Worm (Caenorhabditis elegans) whole organism, mixed stage, embryonic: ENCODE measurements around the gene csn-4.

ENCODE experiments used
- M03D4.4 ChIP-seq: sonication (generic microtip); optimal IDR thresholded peaks from 2 replicates; lab custom pipeline; 2017; ENCODE audit warnings: mild to moderate bottlenecking, missing genetic modification characterization, missing compliant biosample characterization
- bed-3 ChIP-seq: fragments of 200-800 bp; sonication (Bioruptor generic); optimal IDR thresholded peaks from 3 replicates; lab custom pipeline; 2018; ENCODE audit warnings: mild to moderate bottlenecking, missing genetic modification characterization, moderate library complexity, missing compliant biosample characterization
- blmp-1 ChIP-seq: fragments of 150-350 bp; optimal IDR thresholded peaks from 2 replicates; lab custom pipeline; 2014; ENCODE audit warnings: missing biosample characterization, missing genetic modification characterization
- ceh-39 ChIP-seq: fragments of 150-350 bp; optimal IDR thresholded peaks from 2 replicates; lab custom pipeline; 2014; ENCODE audit warnings: missing biosample characterization, missing genetic modification characterization
- ceh-43 ChIP-seq: fragments of 200-800 bp; sonication (Bioruptor generic); optimal IDR thresholded peaks from 2 replicates; lab custom pipeline; 2018; ENCODE audit warnings: mild to moderate bottlenecking, missing genetic modification characterization, moderate library complexity, missing compliant biosample characterization
- ceh-83 ChIP-seq: fragments of 200-800 bp; sonication (Bioruptor generic); optimal IDR thresholded peaks from 2 replicates; lab custom pipeline; 2018; ENCODE audit warnings: mild to moderate bottlenecking, missing genetic modification characterization, missing compliant biosample characterization
- ces-1 ChIP-seq: fragments of 150-350 bp; optimal IDR thresholded peaks from 2 replicates; lab custom pipeline; 2014; ENCODE audit warnings: missing biosample characterization, missing genetic modification reagents, missing genetic modification characterization
- cnd-1 ChIP-seq: fragments of 200-800 bp; sonication (Bioruptor generic); optimal IDR thresholded peaks from 2 replicates; lab custom pipeline; 2018; ENCODE audit warnings: mild to moderate bottlenecking, missing genetic modification characterization, missing compliant biosample characterization
- drap-1 ChIP-seq: fragments of 200-800 bp; sonication (Bioruptor generic); optimal IDR thresholded peaks from 3 replicates; lab custom pipeline; 2018; ENCODE audit warnings: mild to moderate bottlenecking, missing genetic modification characterization, missing compliant biosample characterization
- elt-1 ChIP-seq: sonication (generic microtip); optimal IDR thresholded peaks from 2 replicates; lab custom pipeline; 2017; ENCODE audit warnings: missing genetic modification characterization, mild to moderate bottlenecking, missing compliant biosample characterization, antibody characterized with exemption, moderate library complexity, borderline replicate concordance; ENCODE audit not compliant: insufficient read depth
- elt-3 ChIP-seq: fragments of 150-350 bp; optimal IDR thresholded peaks from 2 replicates; lab custom pipeline; 2014; ENCODE audit warnings: missing biosample characterization, missing genetic modification characterization
- flh-1 ChIP-seq: fragments of 200-800 bp; sonication (Bioruptor generic); optimal IDR thresholded peaks from 2 replicates; lab custom pipeline; 2018; ENCODE audit warnings: mild to moderate bottlenecking, missing genetic modification characterization, moderate library complexity, missing compliant biosample characterization
- ham-2 ChIP-seq: fragments of 200-800 bp; sonication (Bioruptor generic); optimal IDR thresholded peaks from 2 replicates; lab custom pipeline; 2018; ENCODE audit warnings: mild to moderate bottlenecking, missing genetic modification characterization, missing compliant biosample characterization
- hlh-1 ChIP-seq: fragments of 150-350 bp; optimal IDR thresholded peaks from 2 replicates; lab custom pipeline; 2014; ENCODE audit warnings: missing biosample characterization, missing genetic modification reagents, missing genetic modification characterization
- lin-13 ChIP-seq: fragments of 150-350 bp; optimal IDR thresholded peaks from 2 replicates; lab custom pipeline; 2014; ENCODE audit warnings: missing biosample characterization, missing genetic modification characterization
- lin-32 ChIP-seq: fragments of 200-800 bp; sonication (Bioruptor generic); optimal IDR thresholded peaks from 2 replicates; lab custom pipeline; 2018; ENCODE audit warnings: mild to moderate bottlenecking, missing genetic modification characterization, missing compliant biosample characterization
- lsy-2 ChIP-seq: fragments of 150-350 bp; optimal IDR thresholded peaks from 2 replicates; lab custom pipeline; 2014; ENCODE audit warnings: missing biosample characterization, missing genetic modification characterization
- mab-5 ChIP-seq: fragments of 150-350 bp; optimal IDR thresholded peaks from 2 replicates; lab custom pipeline; 2014; ENCODE audit warnings: missing biosample characterization, missing genetic modification characterization
- mep-1 ChIP-seq: fragments of 150-350 bp; optimal IDR thresholded peaks from 2 replicates; lab custom pipeline; 2017; ENCODE audit warnings: missing biosample characterization, missing genetic modification reagents, missing genetic modification characterization, inconsistent platforms
- mls-2 ChIP-seq: sonication (generic microtip); optimal IDR thresholded peaks from 2 replicates; lab custom pipeline; 2016; ENCODE audit warnings: mild to moderate bottlenecking, missing genetic modification characterization, moderate library complexity, missing compliant biosample characterization
- nhr-12 ChIP-seq: fragments of 150-350 bp; optimal IDR thresholded peaks from 2 replicates; lab custom pipeline; 2014; ENCODE audit warnings: missing biosample characterization, missing genetic modification characterization
- nhr-2 ChIP-seq: fragments of 150-350 bp; optimal IDR thresholded peaks from 2 replicates; lab custom pipeline; 2014; ENCODE audit warnings: missing biosample characterization, missing genetic modification characterization
- nhr-237 ChIP-seq: fragments of 150-350 bp; optimal IDR thresholded peaks from 2 replicates; lab custom pipeline; 2014; ENCODE audit warnings: missing biosample characterization, missing genetic modification characterization
- nhr-28 ChIP-seq: fragments of 150-350 bp; optimal IDR thresholded peaks from 2 replicates; lab custom pipeline; 2014; ENCODE audit warnings: missing biosample characterization, missing genetic modification characterization
- nhr-76 ChIP-seq: sonication (generic microtip); optimal IDR thresholded peaks from 2 replicates; lab custom pipeline; 2017; ENCODE audit warnings: missing biosample characterization, missing genetic modification characterization
- pha-4 ChIP-seq: fragments of 150-350 bp; optimal IDR thresholded peaks from 2 replicates; lab custom pipeline; 2018; ENCODE audit warnings: missing biosample characterization, missing genetic modification reagents, missing genetic modification characterization
- sem-2 ChIP-seq: fragments of 200-800 bp; sonication (Bioruptor generic); optimal IDR thresholded peaks from 2 replicates; lab custom pipeline; 2018; ENCODE audit warnings: mild to moderate bottlenecking, missing genetic modification characterization, missing compliant biosample characterization
- snpc-4 ChIP-seq: fragments of 150-350 bp; optimal IDR thresholded peaks from 2 replicates; lab custom pipeline; 2014; ENCODE audit warnings: missing biosample characterization, missing genetic modification characterization
- sptf-1 ChIP-seq: sonication (generic microtip); optimal IDR thresholded peaks from 2 replicates; lab custom pipeline; 2017; ENCODE audit warnings: mild to moderate bottlenecking, missing genetic modification characterization, moderate library complexity, missing compliant biosample characterization
- tbx-8 ChIP-seq: fragments of 200-800 bp; sonication (Bioruptor generic); optimal IDR thresholded peaks from 2 replicates; lab custom pipeline; 2018; ENCODE audit warnings: mild to moderate bottlenecking, missing genetic modification characterization, moderate library complexity, missing compliant biosample characterization
- unc-120 ChIP-seq: sonication (generic microtip); optimal IDR thresholded peaks from 2 replicates; lab custom pipeline; 2017; ENCODE audit warnings: missing genetic modification characterization, missing compliant biosample characterization; ENCODE audit not compliant: poor library complexity, severe bottlenecking
- unc-39 ChIP-seq: fragments of 150-350 bp; optimal IDR thresholded peaks from 2 replicates; lab custom pipeline; 2014; ENCODE audit warnings: missing biosample characterization, missing genetic modification characterization
- unc-62 ChIP-seq: fragments of 150-350 bp; optimal IDR thresholded peaks from 2 replicates; lab custom pipeline; 2014; ENCODE audit warnings: missing biosample characterization, missing genetic modification reagents, missing genetic modification characterization
- zip-8 ChIP-seq: fragments of 150-350 bp; optimal IDR thresholded peaks from 2 replicates; lab custom pipeline; 2014; ENCODE audit warnings: missing biosample characterization, missing genetic modification characterization
- ztf-11 ChIP-seq: fragments of 150-350 bp; optimal IDR thresholded peaks from 2 replicates; lab custom pipeline; 2014; ENCODE audit warnings: missing biosample characterization, missing genetic modification characterization

Gene csn-4

ce11 chrIV:1097153-1097552, 10.3 kb upstream of the csn-4 start, which contains the start of gene cox-18:
Gene cox-18 (plus strand): TSS chrIV:1097453.
- TF ChIP-seq nhr-76 (no peak), nhr-237 (tag; lab: Kevin White, UChicago) (no peak), flh-1 (GFP tag; lab: Kevin White, UChicago) (no peak), ceh-39 (tag; lab: Kevin White, UChicago) (no peak), nhr-28 (tag; lab: Kevin White, UChicago) (no peak), tbx-8 (GFP tag; lab: Kevin White, UChicago) (no peak), ztf-11 (tag; lab: Kevin White, UChicago) (no peak), drap-1 (GFP tag; lab: Kevin White, UChicago) (no peak), mep-1 (tag; lab: Kevin White, UChicago) (no peak), elt-3 (tag; lab: Kevin White, UChicago) (no peak), blmp-1 (tag; lab: Kevin White, UChicago) (no peak), bed-3 (GFP tag; lab: Kevin White, UChicago) (no peak), ceh-83 (GFP tag; lab: Kevin White, UChicago) (no peak), nhr-2 (tag; lab: Kevin White, UChicago) (no peak)

DNA sequence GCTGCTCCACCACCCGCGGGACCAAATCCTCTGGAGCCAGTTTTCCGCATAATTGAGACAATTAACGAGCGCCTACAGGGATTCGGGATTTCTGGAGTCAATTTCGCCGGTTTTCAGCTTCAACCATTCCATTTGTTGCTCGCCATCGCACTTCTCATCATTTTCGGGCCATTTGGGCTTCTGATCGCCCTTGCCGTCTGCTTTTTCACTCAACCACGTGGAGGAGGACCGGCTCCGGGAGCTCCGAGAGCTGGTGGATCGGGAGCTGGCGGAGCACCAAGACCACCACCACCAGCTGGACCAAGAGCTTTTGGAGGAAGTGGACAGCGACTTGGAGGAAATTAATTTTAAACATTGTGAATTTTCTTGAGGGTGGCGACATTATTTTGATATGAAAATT, 9.3 kb upstream of the csn-4 start:
- TF ChIP-seq snpc-4 (tag; lab: Kevin White, UChicago) (no peak), mab-5 (tag; lab: Kevin White, UChicago) (no peak), tbx-8 (GFP tag; lab: Kevin White, UChicago) (no peak), nhr-76 (no peak), nhr-12 (tag; lab: Kevin White, UChicago) (no peak), nhr-28 (tag; lab: Kevin White, UChicago) (no peak), ceh-43 (GFP tag; lab: Kevin White, UChicago) (no peak), nhr-2 (tag; lab: Kevin White, UChicago) (no peak), unc-39 (tag; lab: Kevin White, UChicago) (no peak), hlh-1 (no peak), pha-4 (tag; lab: Kevin White, UChicago) (no peak), M03D4.4 (no peak), ceh-83 (GFP tag; lab: Kevin White, UChicago) (no peak), blmp-1 (tag; lab: Kevin White, UChicago) (no peak), unc-62 (no peak), ztf-11 (tag; lab: Kevin White, UChicago) (no peak), lin-32 (GFP tag; lab: Kevin White, UChicago) (no peak)

DNA sequence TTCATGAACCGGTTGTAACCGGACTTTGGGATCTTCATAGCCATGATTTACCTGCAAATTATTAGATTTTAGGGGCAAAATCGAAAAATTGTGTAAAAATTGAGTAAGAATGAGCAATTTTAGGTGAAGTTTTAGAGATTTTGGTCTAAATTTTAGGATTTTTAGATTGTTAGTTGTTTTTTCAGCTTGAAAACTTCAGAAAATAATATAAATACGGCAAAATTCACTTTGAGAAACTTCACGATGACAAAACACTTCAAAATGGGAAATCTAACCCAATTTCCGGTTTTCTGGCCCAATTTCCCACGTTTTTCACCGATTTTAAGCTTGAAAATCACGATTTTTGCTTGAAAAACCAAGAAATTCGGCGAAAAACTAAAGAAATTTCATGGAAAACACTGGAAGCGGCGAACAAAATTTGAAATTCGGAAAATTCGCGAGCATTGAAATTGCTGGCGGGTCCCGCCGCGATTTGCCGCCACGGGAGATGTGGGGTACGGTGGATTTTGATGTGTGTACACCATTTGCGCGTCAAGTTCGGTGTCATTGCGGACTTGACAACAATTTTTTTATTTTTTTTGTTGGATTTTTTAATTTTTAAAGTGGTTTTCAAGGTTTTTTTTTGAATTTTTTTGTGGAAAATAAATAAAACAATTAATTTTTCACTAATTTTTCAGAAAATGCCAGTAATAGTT, 7.2 kb upstream of the csn-4 start, which contains the start of the genes cct-8 and Y55F3AR.2:
cct-8 (minus strand) TSS at position 51 of the 695 bp plus-strand sequence.
Y55F3AR.2 (plus strand) TSS at position 672 of the 695 bp plus-strand sequence.
- TF ChIP-seq ceh-43 (GFP tag; lab: Kevin White, UChicago) (peak; percentile 77), cnd-1 (tag; lab: Kevin White, UChicago) (peak; percentile 71), tbx-8 (GFP tag; lab: Kevin White, UChicago) (peak; percentile 10), ham-2 (GFP tag; lab: Kevin White, UChicago) (peak; percentile 29), elt-1 (tag; lab: Kevin White, UChicago) (no peak), flh-1 (GFP tag; lab: Kevin White, UChicago) (no peak), nhr-237 (tag; lab: Kevin White, UChicago) (peak; percentile 91), sptf-1 (peak; percentile 85), lin-32 (GFP tag; lab: Kevin White, UChicago) (no peak), mab-5 (tag; lab: Kevin White, UChicago) (no peak), ces-1 (GFP tag; lab: Kevin White, UChicago) (peak; percentile 81), M03D4.4 (peak; percentile 63), mls-2 (peak; percentile 85), ceh-39 (tag; lab: Kevin White, UChicago) (peak; percentile 66), blmp-1 (tag; lab: Kevin White, UChicago) (no peak), nhr-28 (tag; lab: Kevin White, UChicago) (no peak), bed-3 (GFP tag; lab: Kevin White, UChicago) (peak; percentile 12), drap-1 (GFP tag; lab: Kevin White, UChicago) (peak; percentile 78), ceh-83 (GFP tag; lab: Kevin White, UChicago) (no peak), unc-62 (peak; percentile 58), pha-4 (tag; lab: Kevin White, UChicago) (peak; percentile 93), sem-2 (no peak), ztf-11 (tag; lab: Kevin White, UChicago) (peak; percentile 50), nhr-76 (no peak), snpc-4 (tag; lab: Kevin White, UChicago) (no peak), unc-120 (tag; lab: Kevin White, UChicago) (peak; percentile 21), nhr-2 (tag; lab: Kevin White, UChicago) (peak; percentile 23), elt-3 (tag; lab: Kevin White, UChicago) (no peak), lsy-2 (tag; lab: Kevin White, UChicago) (peak; percentile 100), zip-8 (tag; lab: Kevin White, UChicago) (no peak), lin-13 (tag; lab: Kevin White, UChicago) (peak; percentile 90), unc-39 (tag; lab: Kevin White, UChicago) (no peak), mep-1 (tag; lab: Kevin White, UChicago) (peak; percentile 90), hlh-1 (peak; percentile 63), nhr-12 (tag; lab: Kevin White, UChicago) (no peak)
